Fruit fly (Drosophila melanogaster): ENCODE results near the gene ATP6AP2.

ATP6AP2 gene

DNA sequence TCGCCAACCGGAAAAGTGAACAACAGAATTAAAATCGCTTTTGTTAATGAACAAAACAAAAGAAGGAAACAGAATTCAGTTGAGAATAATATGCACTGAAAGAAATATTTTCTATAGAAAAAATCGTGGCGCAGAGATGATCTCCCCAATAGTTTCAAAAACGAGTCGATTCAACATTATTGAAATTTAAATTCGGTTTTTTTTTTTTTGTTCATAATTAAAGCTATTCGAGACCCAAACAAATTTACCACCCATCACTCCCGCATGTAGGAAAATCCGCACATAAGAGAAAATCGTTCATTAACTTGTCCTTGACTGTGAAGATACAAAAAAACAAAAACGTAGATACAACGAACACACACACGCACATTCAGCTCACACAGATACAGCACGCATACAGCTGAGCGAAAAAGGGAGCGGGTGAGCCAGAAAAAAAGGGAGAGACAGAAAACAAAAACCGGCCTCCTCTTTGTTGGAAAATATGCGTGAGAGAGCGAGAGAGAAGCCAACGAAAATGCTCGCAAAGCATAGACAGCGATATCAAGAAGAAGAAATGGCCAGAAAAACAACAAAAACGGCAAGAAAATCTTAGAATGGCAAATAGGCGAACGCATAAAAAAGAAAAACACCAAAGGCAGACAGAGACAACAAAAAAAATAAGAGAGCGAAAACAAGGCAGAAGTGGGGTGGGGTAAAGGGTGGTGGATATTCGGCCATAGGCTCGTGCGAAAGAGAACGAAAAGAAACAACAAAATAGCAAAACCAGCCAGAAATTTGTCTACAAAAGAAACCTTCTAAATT is 40.2 kb upstream of the ATP6AP2 start (continued):
- TF ChIP-seq CG17361 (GFP tag; IDR thresholded peaks at IDR 0.05) (0 out of 3 replicates have a peak, but pooled peaks have one; percentile 30), CG12659 (GFP tag; optimal IDR thresholded peaks at IDR 0.05) (peak; percentile 25), vnd (GFP tag; IDR thresholded peaks at IDR 0.05; ENCODE audit: partially characterized antibody) (no peak), fd3F (GFP tag; optimal IDR thresholded peaks at IDR 0.05) (peak; percentile 30), tin (GFP tag; optimal IDR thresholded peaks at IDR 0.05) (peak; percentile 17), hth (optimal IDR thresholded peaks at IDR 0.05) (no peak), HHEX (GFP tag; optimal IDR thresholded peaks at IDR 0.05) (peak; percentile 37), en (GFP tag; optimal IDR thresholded peaks at IDR 0.05) (peak; percentile 10), nmo (GFP tag; optimal IDR thresholded peaks at IDR 0.05) (no peak), CG42726 (GFP tag; IDR thresholded peaks at IDR 0.05; ENCODE audit: partially characterized antibody) (0 out of 2 replicates have a peak, but pooled peaks have one; percentile 16), CG16815 (GFP tag; optimal IDR thresholded peaks at IDR 0.05) (no peak), CG14014 (GFP tag; IDR thresholded peaks at IDR 0.05) (peak; percentile 66), Ets97D (GFP tag; optimal IDR thresholded peaks at IDR 0.05) (no peak), NfI (GFP tag; optimal IDR thresholded peaks at IDR 0.05) (peak; percentile 35), unpg (GFP tag; optimal IDR thresholded peaks at IDR 0.05) (peak; percentile 36), pan (optimal IDR thresholded peaks at IDR 0.05) (no peak), pan (GFP tag; optimal IDR thresholded peaks at IDR 0.05 in 1 of 2, IDR thresholded peaks at IDR 0.05 in 1 of 2) (peak in 1 of 2 experiments; percentile 32), Sox100B (GFP tag; optimal IDR thresholded peaks at IDR 0.05) (peak; percentile 4), shn (GFP tag; optimal IDR thresholded peaks at IDR 0.05) (peak; percentile 14), CG9727 (GFP tag; optimal IDR thresholded peaks at IDR 0.05) (peak; percentile 33), az2 (GFP tag; optimal IDR thresholded peaks at IDR 0.05) (peak; percentile 16), Atf6 (GFP tag; IDR thresholded peaks at IDR 0.05) (peak; percentile 62; the same call in 1 of the 2 replicates), Atf-2 (GFP tag; optimal IDR thresholded peaks at IDR 0.05) (peak; percentile 18), CG4282 (GFP tag; optimal IDR thresholded peaks at IDR 0.05) (no peak), Hsf (GFP tag; optimal IDR thresholded peaks at IDR 0.05) (peak; percentile 48), CG17359 (tag; optimal IDR thresholded peaks at IDR 0.05) (peak; percentile 28), ftz-f1 (GFP tag; optimal IDR thresholded peaks at IDR 0.05) (peak; percentile 63), pb (GFP tag; optimal IDR thresholded peaks at IDR 0.05) (peak; percentile 12), MTF-1 (GFP tag; optimal IDR thresholded peaks at IDR 0.05; ENCODE audit: borderline replicate concordance) (no peak), Med (GFP tag) (peak; percentile 89), CG8089 (GFP tag; optimal IDR thresholded peaks at IDR 0.05) (no peak), Side (GFP tag; optimal IDR thresholded peaks at IDR 0.05) (peak; percentile 32), eyg (GFP tag; optimal IDR thresholded peaks at IDR 0.05) (peak; percentile 66), CG11456 (GFP tag; IDR thresholded peaks at IDR 0.05) (no peak; the same call in 2 of the 3 replicates), org-1 (GFP tag; optimal IDR thresholded peaks at IDR 0.05) (peak; percentile 24), CG5180 (GFP tag; optimal IDR thresholded peaks at IDR 0.05) (no peak), dpn (GFP tag; optimal IDR thresholded peaks at IDR 0.05) (peak; percentile 36 to 40), CG18764 (GFP tag; optimal IDR thresholded peaks at IDR 0.05) (no peak), zf30C (GFP tag; optimal IDR thresholded peaks at IDR 0.05) (peak; percentile 46), caup (GFP tag; optimal IDR thresholded peaks at IDR 0.05; ENCODE audit: severe bottlenecking) (peak; percentile 36), yki (optimal IDR thresholded peaks at IDR 0.05) (no peak), eve (GFP tag; optimal IDR thresholded peaks at IDR 0.05) (peak in 1 of 2 experiments; percentile 56), Fer1 (GFP tag; optimal IDR thresholded peaks at IDR 0.05) (peak; percentile 12), CG32532 (GFP tag; IDR thresholded peaks at IDR 0.05) (peak; percentile 77), bcd (GFP tag; optimal IDR thresholded peaks at IDR 0.05) (peak; percentile 25), CoRest (tag; optimal IDR thresholded peaks at IDR 0.05) (peak; percentile 12), CG13624 (GFP tag; optimal IDR thresholded peaks at IDR 0.05) (peak; percentile 5), Hmx (GFP tag; optimal IDR thresholded peaks at IDR 0.05) (peak; percentile 23), maf-S (GFP tag; optimal IDR thresholded peaks at IDR 0.05) (no peak)
